Fruit fly (Drosophila melanogaster): ENCODE measurements around the gene CG11857.
A peak's percentile ranks its signal among the peaks of the same experiment; 100 is the strongest.

CG11857 gene

DNA sequence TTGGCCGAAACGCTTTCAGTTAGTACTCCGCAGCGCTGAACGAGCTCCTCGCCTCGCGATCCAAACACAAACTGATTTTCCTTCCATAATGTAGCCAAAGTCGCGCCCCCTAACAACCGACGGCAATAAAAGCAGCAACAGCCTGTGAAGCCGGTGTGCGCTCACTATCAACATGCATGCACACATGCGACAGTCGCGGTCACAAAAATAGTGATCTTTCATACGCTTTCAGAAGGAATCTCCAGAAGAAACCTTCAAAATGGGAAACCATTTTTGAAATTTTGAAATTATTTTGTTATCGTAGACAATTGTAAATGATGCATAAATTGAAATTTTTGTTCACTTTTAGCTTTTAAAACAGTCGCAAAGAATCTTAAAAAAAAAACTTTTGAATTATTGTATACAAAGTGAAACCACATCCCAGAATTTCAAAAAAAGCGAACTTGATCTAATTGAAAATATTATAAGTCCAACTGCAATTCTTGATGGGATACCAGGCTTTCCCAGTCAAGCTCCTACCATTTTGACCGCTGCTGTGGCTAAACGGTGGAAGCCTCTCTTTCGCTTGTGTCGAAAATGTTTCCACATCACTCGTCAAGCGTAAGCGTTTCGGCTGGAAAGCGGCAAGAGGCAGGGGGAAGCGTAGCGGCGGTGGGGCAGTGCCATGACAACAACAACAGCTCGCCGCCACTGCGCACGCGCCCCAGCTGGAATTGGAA lies 26.3 kb upstream of the CG11857 start, which contains the start of gene Cad96Cb (continued):
- TF ChIP-seq hb (GFP tag; IDR thresholded peaks at IDR 0.05; ENCODE audit: partially characterized antibody) (no peak), YL-1 (GFP tag; optimal IDR thresholded peaks at IDR 0.05) (peak; percentile 9), NC2β (GFP tag; optimal IDR thresholded peaks at IDR 0.05) (peak; percentile 73), Oaz (GFP tag; IDR thresholded peaks at IDR 0.05) (0 out of 2 replicates have a peak, but pooled peaks have one; percentile 42), Med (GFP tag) (peak; percentile 93), sim (GFP tag; IDR thresholded peaks at IDR 0.05) (no peak), aop (GFP tag; IDR thresholded peaks at IDR 0.05) (no peak), CG18619 (GFP tag; optimal IDR thresholded peaks at IDR 0.05) (peak; percentile 82), unpg (GFP tag; optimal IDR thresholded peaks at IDR 0.05) (peak; percentile 82), CG14014 (GFP tag; IDR thresholded peaks at IDR 0.05) (0 out of 2 replicates have a peak, but pooled peaks have one; percentile 41), Six4 (GFP tag; optimal IDR thresholded peaks at IDR 0.05) (peak; percentile 78), ap (GFP tag; IDR thresholded peaks at IDR 0.05) (peak; percentile 43; the same call in 1 of the 2 replicates), CG6683 (GFP tag; optimal IDR thresholded peaks at IDR 0.05) (no peak), sna (GFP tag; IDR thresholded peaks at IDR 0.05; ENCODE audit: partially characterized antibody) (no peak), CG12942 (GFP tag; optimal IDR thresholded peaks at IDR 0.05) (peak; percentile 53), CG18764 (GFP tag; optimal IDR thresholded peaks at IDR 0.05) (peak; percentile 76), Fer3 (tag; optimal IDR thresholded peaks at IDR 0.05) (peak; percentile 53), Mad (GFP tag; optimal IDR thresholded peaks at IDR 0.05) (peak; percentile 72), CG18011 (GFP tag; optimal IDR thresholded peaks at IDR 0.05) (peak; percentile 35), MBD-R2 (GFP tag; IDR thresholded peaks at IDR 0.05) (no peak), pnt (GFP tag; optimal IDR thresholded peaks at IDR 0.05) (peak; percentile 74), Bdp1 (GFP tag; optimal IDR thresholded peaks at IDR 0.05) (peak; percentile 58), CG12104 (GFP tag; optimal IDR thresholded peaks at IDR 0.05) (peak; percentile 86), crol (GFP tag; IDR thresholded peaks at IDR 0.05) (peak; percentile 75), ind (GFP tag; optimal IDR thresholded peaks at IDR 0.05) (peak; percentile 79), Nf-YA (GFP tag; IDR thresholded peaks at IDR 0.05) (no peak), pita (GFP tag; optimal IDR thresholded peaks at IDR 0.05) (no peak), sqz (GFP tag; optimal IDR thresholded peaks at IDR 0.05) (peak; percentile 24), Rx (GFP tag; IDR thresholded peaks at IDR 0.05) (no peak), Trl (optimal IDR thresholded peaks at IDR 0.05) (no peak), Trl (GFP tag; optimal IDR thresholded peaks at IDR 0.05) (peak; percentile 74), CG6854 (GFP tag; optimal IDR thresholded peaks at IDR 0.05) (peak; percentile 72), Antp (GFP tag; optimal IDR thresholded peaks at IDR 0.05) (peak; percentile 67), trh (GFP tag; optimal IDR thresholded peaks at IDR 0.05) (peak; percentile 6), sc (optimal IDR thresholded peaks at IDR 0.05) (no peak), sc (GFP tag; optimal IDR thresholded peaks at IDR 0.05) (peak; percentile 87), emc (GFP tag; optimal IDR thresholded peaks at IDR 0.05) (peak; percentile 49), cg (GFP tag; optimal IDR thresholded peaks at IDR 0.05) (no peak), CG4404 (GFP tag; IDR thresholded peaks at IDR 0.05) (peak; percentile 49), CG17568 (GFP tag; optimal IDR thresholded peaks at IDR 0.05) (no peak), knrl (GFP tag; IDR thresholded peaks at IDR 0.05; ENCODE audit: partially characterized antibody) (no peak), nerfin-1 (tag; optimal IDR thresholded peaks at IDR 0.05) (peak; percentile 88), Aef1 (GFP tag; IDR thresholded peaks at IDR 0.05) (peak; percentile 45; the same call in 1 of the 3 replicates), CG1024 (GFP tag; IDR thresholded peaks at IDR 0.05) (0 out of 2 replicates have a peak, but pooled peaks have one; percentile 12), zen2 (GFP tag; IDR thresholded peaks at IDR 0.05; ENCODE audit: partially characterized antibody) (no peak), CG12744 (GFP tag; optimal IDR thresholded peaks at IDR 0.05) (peak; percentile 69), MTF-1 (GFP tag; optimal IDR thresholded peaks at IDR 0.05; ENCODE audit: borderline replicate concordance) (no peak), sr (GFP tag; IDR thresholded peaks at IDR 0.05) (no peak), CG12769 (tag; optimal IDR thresholded peaks at IDR 0.05) (no peak), CG16815 (GFP tag; optimal IDR thresholded peaks at IDR 0.05) (peak; percentile 79)
